Worm (Caenorhabditis elegans) whole organism, L4 larva: ENCODE data around the gene pho-13.
A peak's percentile ranks its signal among the peaks of the same experiment; 100 is the strongest.

Source experiments
- F26F4.8 ChIP-seq: fragments of 200-800 bp; sonication (Bioruptor generic); conservative IDR thresholded peaks from 2 replicates; pipeline ENCODE4 v1.3.6; 2022; ENCODE audit warnings: missing genetic modification characterization, missing compliant biosample characterization
- F37D6.2 ChIP-seq: sonication (generic microtip); optimal IDR thresholded peaks from 2 replicates; lab custom pipeline; 2016; ENCODE audit warnings: mild to moderate bottlenecking, missing genetic modification characterization, missing compliant biosample characterization
- Y48G9A.11 ChIP-seq: fragments of 200-800 bp; sonication (Bioruptor generic); IDR thresholded peaks from 2 replicates; pipeline ENCODE4 v1.3.6; 2022; ENCODE audit warnings: missing genetic modification reagents, missing genetic modification characterization, missing compliant biosample characterization
- aha-1 ChIP-seq: fragments of 150-350 bp; peaks from one replicate; lab custom pipeline; 2014; ENCODE audit warnings: missing biosample characterization, missing genetic modification characterization
- ceh-44 ChIP-seq: fragments of 200-800 bp; sonication (Bioruptor generic); IDR thresholded peaks from 2 replicates; pipeline ENCODE4 v1.3.6; 2022; ENCODE audit warnings: missing genetic modification reagents, missing genetic modification characterization, missing compliant biosample characterization
- ceh-62 ChIP-seq: sonication (generic microtip); optimal IDR thresholded peaks from 2 replicates; lab custom pipeline; 2017; ENCODE audit warnings: missing biosample characterization, missing genetic modification characterization
- ceh-82 ChIP-seq: sonication (generic microtip); optimal IDR thresholded peaks from 2 replicates; lab custom pipeline; 2017; ENCODE audit warnings: missing biosample characterization, missing genetic modification characterization
- cey-2 ChIP-seq: sonication (generic microtip); optimal IDR thresholded peaks from 3 replicates; lab custom pipeline; 2017; ENCODE audit warnings: missing genetic modification characterization, mild to moderate bottlenecking, missing compliant biosample characterization, antibody characterized with exemption, borderline replicate concordance; ENCODE audit not compliant: insufficient read depth
- ctbp-1 ChIP-seq: fragments of 200-800 bp; sonication (Bioruptor generic); IDR thresholded peaks from 2 replicates; pipeline ENCODE4 v1.3.6; 2022; ENCODE audit warnings: missing genetic modification reagents, missing genetic modification characterization, missing compliant biosample characterization
- dmd-6 ChIP-seq: fragments of 200-800 bp; sonication (Bioruptor generic); IDR thresholded peaks from 2 replicates; pipeline ENCODE4 v1.3.6; 2022; ENCODE audit warnings: missing genetic modification reagents, missing genetic modification characterization, missing compliant biosample characterization
- egl-43 ChIP-seq: fragments of 200-800 bp; sonication (Bioruptor generic); IDR thresholded peaks from 2 replicates; pipeline ENCODE4 v1.3.6; 2022; ENCODE audit warnings: missing genetic modification reagents, missing genetic modification characterization, missing compliant biosample characterization
- gei-8 ChIP-seq: fragments of 200-800 bp; sonication (Bioruptor generic); optimal IDR thresholded peaks from 2 replicates; lab custom pipeline; 2018; ENCODE audit warnings: mild to moderate bottlenecking, missing genetic modification characterization, missing compliant biosample characterization
- hlh-11 ChIP-seq: fragments of 200-800 bp; sonication (Bioruptor generic); optimal IDR thresholded peaks from 2 replicates; lab custom pipeline; 2018; ENCODE audit warnings: mild to moderate bottlenecking, missing genetic modification characterization, missing compliant biosample characterization
- hlh-30 ChIP-seq: sonication (generic microtip); optimal IDR thresholded peaks from 2 replicates; lab custom pipeline; 2017; ENCODE audit warnings: antibody characterized with exemption, mild to moderate bottlenecking, missing genetic modification characterization, missing compliant biosample characterization; ENCODE audit not compliant: insufficient read depth
- hmg-1.1 ChIP-seq: fragments of 200-800 bp; sonication (Bioruptor generic); IDR thresholded peaks from 2 replicates; pipeline ENCODE4 v1.3.6; 2022; ENCODE audit warnings: missing genetic modification reagents, missing genetic modification characterization, missing compliant biosample characterization
- lim-7 ChIP-seq: fragments of 200-800 bp; sonication (Bioruptor generic); IDR thresholded peaks from 2 replicates; pipeline ENCODE4 v1.3.6; 2022; ENCODE audit warnings: missing genetic modification characterization, missing compliant biosample characterization
- lin-29 ChIP-seq: fragments of 200-800 bp; sonication (Bioruptor generic); IDR thresholded peaks from 2 replicates; pipeline ENCODE4 v1.3.6; 2022; ENCODE audit warnings: missing genetic modification reagents, missing genetic modification characterization, missing compliant biosample characterization
- madf-9 ChIP-seq: fragments of 200-800 bp; sonication (Bioruptor generic); conservative IDR thresholded peaks from 2 replicates; pipeline ENCODE4 v1.3.6; 2022; ENCODE audit warnings: missing genetic modification reagents, missing genetic modification characterization, missing compliant biosample characterization
- mes-2 ChIP-seq: sonication (generic microtip); optimal IDR thresholded peaks from 2 replicates; lab custom pipeline; 2016; ENCODE audit warnings: missing genotype, mild to moderate bottlenecking, missing genetic modification characterization, missing compliant biosample characterization; ENCODE audit not compliant: poor library complexity, severe bottlenecking
- mxl-3 ChIP-seq: fragments of 200-800 bp; sonication (Bioruptor generic); optimal IDR thresholded peaks from 2 replicates; lab custom pipeline; 2018; ENCODE audit warnings: mild to moderate bottlenecking, missing genetic modification characterization, missing compliant biosample characterization
- nhr-25 ChIP-seq: sonication (generic microtip); optimal IDR thresholded peaks from 2 replicates; lab custom pipeline; 2017; ENCODE audit warnings: missing genetic modification characterization, mild to moderate bottlenecking, missing compliant biosample characterization, antibody characterized with exemption, moderate library complexity, borderline replicate concordance; ENCODE audit not compliant: insufficient read depth
- nhr-28 ChIP-seq: fragments of 150-350 bp; optimal IDR thresholded peaks from 2 replicates; lab custom pipeline; 2014; ENCODE audit warnings: missing biosample characterization, missing genetic modification characterization
- nhr-76 ChIP-seq: fragments of 150-350 bp; optimal IDR thresholded peaks from 2 replicates; lab custom pipeline; 2014; ENCODE audit warnings: missing biosample characterization, missing genetic modification characterization
- pha-4 ChIP-seq, 2 experiments: fragments of 150-350 bp in 1 of 2; fragments of 200-800 bp in 1 of 2; sonication (Bioruptor generic) in 1 of 2; IDR thresholded peaks in 1 of 2; optimal IDR thresholded peaks in 1 of 2; 2 replicates each; pipeline versions ENCODE4 v1.3.6 to Lab custom; 2014 to 2022; ENCODE audit warnings: missing genetic modification characterization in 2 of 2, missing genetic modification reagents in 2 of 2, missing biosample characterization in 1 of 2, missing compliant biosample characterization in 1 of 2
- pqm-1 ChIP-seq: sonication (generic microtip); optimal IDR thresholded peaks from 2 replicates; lab custom pipeline; 2017; ENCODE audit warnings: missing biosample characterization, missing genetic modification characterization
- sdz-12 ChIP-seq: fragments of 200-800 bp; sonication (Bioruptor generic); optimal IDR thresholded peaks from 2 replicates; lab custom pipeline; 2018; ENCODE audit warnings: mild to moderate bottlenecking, missing genetic modification characterization, missing compliant biosample characterization
- snpc-4 ChIP-seq: fragments of 150-350 bp; optimal IDR thresholded peaks from 2 replicates; lab custom pipeline; 2014; ENCODE audit warnings: missing biosample characterization, missing genetic modification characterization
- spr-3 ChIP-seq: fragments of 200-800 bp; sonication (Bioruptor generic); optimal IDR thresholded peaks from 2 replicates; lab custom pipeline; 2018; ENCODE audit warnings: mild to moderate bottlenecking, missing genetic modification characterization, missing compliant biosample characterization
- unc-39 ChIP-seq: sonication (generic microtip); optimal IDR thresholded peaks from 2 replicates; lab custom pipeline; 2017; ENCODE audit warnings: missing biosample characterization, missing genetic modification characterization
- ztf-7 ChIP-seq: fragments of 150-350 bp; optimal IDR thresholded peaks from 2 replicates; lab custom pipeline; 2014; ENCODE audit warnings: missing biosample characterization, missing genetic modification characterization

Gene pho-13

ce11 chrII:8763367-8763766, 43.5 kb downstream of the pho-13 start:
- TF ChIP-seq mes-2 (tag; lab: Kevin White, UChicago) = no peak
- TF ChIP-seq pha-4 (GFP tag; IDR thresholded peaks at IDR 0.05; lab: Robert Waterston, UW) = no peak
- no peak for TF ChIP-seq pha-4 (tag; optimal IDR thresholded peaks at IDR 0.05; lab: Kevin White, UChicago)
- TF ChIP-seq cey-2 = no peak
- TF ChIP-seq nhr-28 (tag; lab: Kevin White, UChicago) = peak; percentile 56
- TF ChIP-seq sdz-12 (GFP tag; lab: Kevin White, UChicago) = no peak
- TF ChIP-seq aha-1 (tag; lab: Kevin White, UChicago) = peak; percentile 68
- TF ChIP-seq, all 104 proteins: peak for 2

ce11 chrII:8761739-8762138, 45.1 kb downstream of the pho-13 start:
- TF ChIP-seq Y48G9A.11 (GFP tag; lab: Robert Waterston, UW) (no peak), nhr-28 (tag; lab: Kevin White, UChicago) (peak; percentile 19), pqm-1 (tag; lab: Kevin White, UChicago) (peak; percentile 44), dmd-6 (GFP tag; lab: Robert Waterston, UW) (0 out of 2 replicates have a peak, but pooled peaks have one; percentile 15)

- no peak for TF ChIP-seq ceh-82 (tag; lab: Kevin White, UChicago)
- TF ChIP-seq ceh-62 = no peak
- no peak for TF ChIP-seq nhr-25 (tag; lab: Kevin White, UChicago)
- no peak for TF ChIP-seq snpc-4 (tag; lab: Kevin White, UChicago)
- no peak for TF ChIP-seq spr-3 (GFP tag; lab: Kevin White, UChicago)
- no peak for TF ChIP-seq ztf-7 (tag; lab: Kevin White, UChicago)
- TF ChIP-seq ceh-44 (GFP tag; lab: Robert Waterston, UW) = no peak
- TF ChIP-seq F26F4.8 (GFP tag; lab: Robert Waterston, UW) = no peak
- no peak for TF ChIP-seq lin-29
- no peak for TF ChIP-seq F37D6.2
- TF ChIP-seq madf-9 (GFP tag; lab: Robert Waterston, UW) = no peak
- TF ChIP-seq egl-43 = no peak
- TF ChIP-seq hlh-30 (tag; lab: Kevin White, UChicago) = no peak
- TF ChIP-seq hmg-1.1 = no peak
- TF ChIP-seq lim-7 (GFP tag; lab: Robert Waterston, UW) = no peak
- TF ChIP-seq ctbp-1 = no peak
- no peak for TF ChIP-seq gei-8 (GFP tag; lab: Kevin White, UChicago)
- no peak for TF ChIP-seq unc-39
- TF ChIP-seq mes-2 (tag; lab: Kevin White, UChicago) = no peak
- TF ChIP-seq hlh-11 (tag; lab: Kevin White, UChicago) = no peak
Measured at ce11 chrII:8759493-8759892, 47.3 kb downstream of the pho-13 start, which contains the start of gene fut-1. Gene fut-1, minus strand, starts transcription at chrII:8759593.

ce11 chrII:8755270-8755669, 51.6 kb downstream of the pho-13 start, which contains the start of gene K08F8.7:
Gene K08F8.7, minus strand, starts transcription at chrII:8755370.
- no peak for TF ChIP-seq hlh-11 (tag; lab: Kevin White, UChicago)
- TF ChIP-seq mxl-3 (GFP tag; lab: Kevin White, UChicago) = no peak
- no peak for TF ChIP-seq nhr-76
